Worm (Caenorhabditis elegans) whole organism, late embryonic: ENCODE measurements around the gene cyp-33C1.

Source experiments
- che-1 ChIP-seq: sonication (generic microtip); optimal IDR thresholded peaks from 2 replicates; lab custom pipeline; 2016; ENCODE audit warnings: mild to moderate bottlenecking, missing genetic modification characterization, missing compliant biosample characterization
- npax-4 ChIP-seq: sonication (generic microtip); optimal IDR thresholded peaks from 2 replicates; lab custom pipeline; 2016; ENCODE audit warnings: missing genetic modification characterization, missing compliant biosample characterization

DNA sequence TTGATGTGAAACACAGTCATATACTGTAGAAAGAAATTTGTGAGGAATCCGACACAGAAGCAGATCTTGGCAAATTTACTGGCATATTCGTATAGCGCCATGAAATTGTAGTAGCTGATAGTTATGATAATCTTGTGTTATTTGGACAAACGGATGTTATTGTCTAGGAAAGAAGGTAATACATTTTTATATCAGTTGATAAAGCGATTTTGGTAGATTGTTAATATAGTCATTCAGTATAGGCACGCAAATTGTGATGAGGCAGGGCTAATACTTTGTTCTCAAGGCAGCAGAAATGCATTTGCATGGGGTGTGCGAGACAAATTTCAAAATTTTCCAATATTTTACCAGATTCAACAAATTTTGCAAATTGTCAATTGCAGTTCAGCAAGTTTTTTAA lies 33.3 kb upstream of the cyp-33C1 start, which contains the start of gene str-52:
- TF ChIP-seq che-1 (tag; lab: Kevin White, UChicago) (no peak), npax-4 (tag; lab: Kevin White, UChicago) (no peak)
